Worm (Caenorhabditis elegans) whole organism, L4 larva: ENCODE measurements around the gene F28H6.4.

Experiments
- F26F4.8 ChIP-seq: fragments of 200-800 bp; sonication (Bioruptor generic); conservative IDR thresholded peaks from 2 replicates; pipeline ENCODE4 v1.3.6; 2022; ENCODE audit warnings: missing genetic modification characterization, missing compliant biosample characterization
- Y5F2A.4 ChIP-seq: fragments of 200-800 bp; sonication (Bioruptor generic); optimal IDR thresholded peaks from 2 replicates; lab custom pipeline; 2018; ENCODE audit warnings: mild to moderate bottlenecking, missing genetic modification characterization, missing compliant biosample characterization
- ama-1 ChIP-seq: fragments of 150-350 bp; optimal IDR thresholded peaks from 2 replicates; lab custom pipeline; 2014; ENCODE audit warnings: inconsistent platforms, mixed read lengths
- ces-1 ChIP-seq: fragments of 150-350 bp; sonication (generic microtip); optimal IDR thresholded peaks from 4 replicates; lab custom pipeline; 2014; ENCODE audit warnings: missing biosample characterization, missing genetic modification reagents, missing genetic modification characterization
- hlh-30 ChIP-seq: sonication (generic microtip); optimal IDR thresholded peaks from 2 replicates; lab custom pipeline; 2017; ENCODE audit warnings: antibody characterized with exemption, mild to moderate bottlenecking, missing genetic modification characterization, missing compliant biosample characterization; ENCODE audit not compliant: insufficient read depth
- nhr-28 ChIP-seq: fragments of 150-350 bp; optimal IDR thresholded peaks from 2 replicates; lab custom pipeline; 2014; ENCODE audit warnings: missing biosample characterization, missing genetic modification characterization
- nhr-76 ChIP-seq: fragments of 150-350 bp; optimal IDR thresholded peaks from 2 replicates; lab custom pipeline; 2014; ENCODE audit warnings: missing biosample characterization, missing genetic modification characterization
- saeg-2 ChIP-seq: fragments of 200-800 bp; sonication (Bioruptor generic); IDR thresholded peaks from 2 replicates; pipeline ENCODE4 v1.3.6; 2022; ENCODE audit warnings: missing genetic modification reagents, missing genetic modification characterization, missing compliant biosample characterization
- zag-1 ChIP-seq: fragments of 150-350 bp; optimal IDR thresholded peaks from 2 replicates; lab custom pipeline; 2014; ENCODE audit warnings: missing biosample characterization, missing genetic modification characterization

ce11 chrX:14132677-14133076 is 5.0 kb downstream of the F28H6.4 start:
- TF ChIP-seq nhr-76 (tag; lab: Kevin White, UChicago) (no peak), saeg-2 (GFP tag; lab: Robert Waterston, UW) (no peak), hlh-30 (no peak), F26F4.8 (GFP tag; lab: Robert Waterston, UW) (no peak), Y5F2A.4 (no peak), ces-1 (GFP tag; lab: Kevin White, UChicago) (no peak), ama-1 (no peak), zag-1 (no peak), nhr-28 (tag; lab: Kevin White, UChicago) (no peak)
